Worm (Caenorhabditis elegans) whole organism, L4 larva: ENCODE results near the gene nasp-1.
A peak's percentile ranks its signal among the peaks of the same experiment; 100 is the strongest.

Source experiments
- F44E2.7 ChIP-seq: fragments of 200-800 bp; sonication (Bioruptor generic); IDR thresholded peaks from 2 replicates; pipeline ENCODE4 v2.1.2; 2022; ENCODE audit warnings: missing genetic modification characterization, missing compliant biosample characterization
- T20F7.1 ChIP-seq: fragments of 200-800 bp; sonication (Bioruptor generic); optimal IDR thresholded peaks from 2 replicates; lab custom pipeline; 2018; ENCODE audit warnings: mild to moderate bottlenecking, missing genetic modification characterization, missing compliant biosample characterization
- Y105C5A.15 ChIP-seq: fragments of 200-800 bp; sonication (Bioruptor generic); IDR thresholded peaks from 2 replicates; pipeline ENCODE4 v1.3.6; 2022; ENCODE audit warnings: missing genetic modification characterization, missing compliant biosample characterization
- Y48G9A.11 ChIP-seq: fragments of 200-800 bp; sonication (Bioruptor generic); IDR thresholded peaks from 2 replicates; pipeline ENCODE4 v1.3.6; 2022; ENCODE audit warnings: missing genetic modification reagents, missing genetic modification characterization, missing compliant biosample characterization
- Y5F2A.4 ChIP-seq: fragments of 200-800 bp; sonication (Bioruptor generic); optimal IDR thresholded peaks from 2 replicates; lab custom pipeline; 2018; ENCODE audit warnings: mild to moderate bottlenecking, missing genetic modification characterization, missing compliant biosample characterization
- Y75B8A.6 ChIP-seq: fragments of 200-800 bp; sonication (Bioruptor generic); IDR thresholded peaks from 2 replicates; pipeline ENCODE4 v1.3.6; 2022; ENCODE audit warnings: missing genetic modification reagents, missing genetic modification characterization, missing compliant biosample characterization
- ZK546.5 ChIP-seq, 2 experiments: sonication (generic microtip); optimal IDR thresholded peaks; 2 replicates each; lab custom pipeline; 2017; ENCODE audit warnings: missing biosample characterization in 2 of 2, missing genetic modification characterization in 2 of 2
- attf-4 ChIP-seq: sonication (generic microtip); optimal IDR thresholded peaks from 3 replicates; lab custom pipeline; 2017; ENCODE audit warnings: missing biosample characterization, missing genetic modification characterization
- ces-1 ChIP-seq: fragments of 150-350 bp; sonication (generic microtip); optimal IDR thresholded peaks from 4 replicates; lab custom pipeline; 2014; ENCODE audit warnings: missing biosample characterization, missing genetic modification reagents, missing genetic modification characterization
- daf-16 ChIP-seq, 3 experiments: sonication (generic microtip); optimal IDR thresholded peaks; 2 replicates each; lab custom pipeline; 2016 to 2017; ENCODE audit warnings: missing genetic modification characterization in 3 of 3, missing genetic modification reagents in 3 of 3, mild to moderate bottlenecking in 2 of 3, missing compliant biosample characterization in 2 of 3, missing biosample characterization in 1 of 3, moderate library complexity in 1 of 3
- daf-19 ChIP-seq: fragments of 200-800 bp; sonication (Bioruptor generic); conservative IDR thresholded peaks from 2 replicates; pipeline ENCODE4 v1.3.6; 2022; ENCODE audit warnings: missing genetic modification characterization, missing compliant biosample characterization
- dmd-6 ChIP-seq: fragments of 200-800 bp; sonication (Bioruptor generic); IDR thresholded peaks from 2 replicates; pipeline ENCODE4 v1.3.6; 2022; ENCODE audit warnings: missing genetic modification reagents, missing genetic modification characterization, missing compliant biosample characterization
- dpl-1 ChIP-seq: fragments of 150-350 bp; optimal IDR thresholded peaks from 2 replicates; lab custom pipeline; 2014; ENCODE audit warnings: missing biosample characterization, missing genetic modification reagents, missing genetic modification characterization
- fos-1 ChIP-seq: fragments of 150-350 bp; optimal IDR thresholded peaks from 2 replicates; lab custom pipeline; 2014; ENCODE audit warnings: missing biosample characterization, missing genetic modification characterization
- hlh-11 ChIP-seq: fragments of 200-800 bp; sonication (Bioruptor generic); optimal IDR thresholded peaks from 2 replicates; lab custom pipeline; 2018; ENCODE audit warnings: mild to moderate bottlenecking, missing genetic modification characterization, missing compliant biosample characterization
- hlh-30 ChIP-seq: sonication (generic microtip); optimal IDR thresholded peaks from 2 replicates; lab custom pipeline; 2017; ENCODE audit warnings: antibody characterized with exemption, mild to moderate bottlenecking, missing genetic modification characterization, missing compliant biosample characterization; ENCODE audit not compliant: insufficient read depth
- hmg-1.1 ChIP-seq: fragments of 200-800 bp; sonication (Bioruptor generic); IDR thresholded peaks from 2 replicates; pipeline ENCODE4 v1.3.6; 2022; ENCODE audit warnings: missing genetic modification reagents, missing genetic modification characterization, missing compliant biosample characterization
- lsy-2 ChIP-seq, 2 experiments: fragments of 150-350 bp in 1 of 2; sonication (generic microtip) in 1 of 2; optimal IDR thresholded peaks; 2 replicates each; lab custom pipeline; 2014 to 2017; ENCODE audit warnings: missing biosample characterization in 2 of 2, missing genetic modification characterization in 2 of 2
- madf-9 ChIP-seq: fragments of 200-800 bp; sonication (Bioruptor generic); conservative IDR thresholded peaks from 2 replicates; pipeline ENCODE4 v1.3.6; 2022; ENCODE audit warnings: missing genetic modification reagents, missing genetic modification characterization, missing compliant biosample characterization
- mdl-1 ChIP-seq, 2 experiments: fragments of 150-350 bp in 1 of 2; sonication (generic microtip) in 1 of 2; optimal IDR thresholded peaks; 2 replicates each; lab custom pipeline; 2014 to 2017; ENCODE audit warnings: missing biosample characterization in 2 of 2, missing genetic modification characterization in 2 of 2
- mes-2 ChIP-seq: sonication (generic microtip); optimal IDR thresholded peaks from 2 replicates; lab custom pipeline; 2016; ENCODE audit warnings: missing genotype, mild to moderate bottlenecking, missing genetic modification characterization, missing compliant biosample characterization; ENCODE audit not compliant: poor library complexity, severe bottlenecking
- mxl-2 ChIP-seq: fragments of 200-800 bp; sonication (Bioruptor generic); conservative IDR thresholded peaks from 2 replicates; pipeline ENCODE4 v1.3.6; 2022; ENCODE audit warnings: missing genetic modification reagents, missing genetic modification characterization, missing compliant biosample characterization
- nhr-10 ChIP-seq: fragments of 150-350 bp; optimal IDR thresholded peaks from 2 replicates; lab custom pipeline; 2014; ENCODE audit warnings: missing biosample characterization, missing genetic modification characterization
- nhr-11 ChIP-seq: fragments of 150-350 bp; optimal IDR thresholded peaks from 2 replicates; lab custom pipeline; 2014; ENCODE audit warnings: missing biosample characterization, missing genetic modification characterization
- nhr-237 ChIP-seq: sonication (generic microtip); optimal IDR thresholded peaks from 2 replicates; lab custom pipeline; 2017; ENCODE audit warnings: missing biosample characterization, missing genetic modification characterization
- nhr-25 ChIP-seq: sonication (generic microtip); optimal IDR thresholded peaks from 2 replicates; lab custom pipeline; 2017; ENCODE audit warnings: missing genetic modification characterization, mild to moderate bottlenecking, missing compliant biosample characterization, antibody characterized with exemption, moderate library complexity, borderline replicate concordance; ENCODE audit not compliant: insufficient read depth
- nhr-28 ChIP-seq: fragments of 150-350 bp; optimal IDR thresholded peaks from 2 replicates; lab custom pipeline; 2014; ENCODE audit warnings: missing biosample characterization, missing genetic modification characterization
- nhr-42 ChIP-seq: fragments of 200-800 bp; sonication (Bioruptor generic); IDR thresholded peaks from 2 replicates; pipeline ENCODE4 v1.3.6; 2022; ENCODE audit warnings: missing genetic modification characterization, missing compliant biosample characterization
- nhr-77 ChIP-seq: fragments of 150-350 bp; optimal IDR thresholded peaks from 2 replicates; lab custom pipeline; 2014; ENCODE audit warnings: missing biosample characterization, missing genetic modification characterization
- pqm-1 ChIP-seq: sonication (generic microtip); optimal IDR thresholded peaks from 2 replicates; lab custom pipeline; 2017; ENCODE audit warnings: missing biosample characterization, missing genetic modification characterization
- saeg-2 ChIP-seq: fragments of 200-800 bp; sonication (Bioruptor generic); IDR thresholded peaks from 2 replicates; pipeline ENCODE4 v1.3.6; 2022; ENCODE audit warnings: missing genetic modification reagents, missing genetic modification characterization, missing compliant biosample characterization
- set-16 ChIP-seq: fragments of 200-800 bp; sonication (Bioruptor generic); IDR thresholded peaks from 2 replicates; pipeline ENCODE4 v1.3.6; 2022; ENCODE audit warnings: missing genetic modification reagents, missing genetic modification characterization, missing compliant biosample characterization
- skn-1 ChIP-seq: fragments of 150-350 bp; optimal IDR thresholded peaks from 2 replicates; lab custom pipeline; 2014; ENCODE audit warnings: missing biosample characterization, missing genetic modification characterization
- snpc-4 ChIP-seq: fragments of 150-350 bp; optimal IDR thresholded peaks from 2 replicates; lab custom pipeline; 2014; ENCODE audit warnings: missing biosample characterization, missing genetic modification characterization
- unc-130 ChIP-seq: sonication (generic microtip); optimal IDR thresholded peaks from 2 replicates; lab custom pipeline; 2016; ENCODE audit warnings: missing genetic modification reagents, missing genetic modification characterization, missing compliant biosample characterization
- unc-62 ChIP-seq, 3 experiments: fragments of 150-350 bp in 1 of 3; sonication (generic microtip); optimal IDR thresholded peaks in 2 of 3; peaks in 1 of 3; 1 replicate in 1 of 3; 2 replicates in 2 of 3; lab custom pipeline; 2014 to 2017; ENCODE audit warnings: missing biosample characterization in 3 of 3, missing genetic modification characterization in 3 of 3, missing genetic modification reagents in 3 of 3, missing genotype in 1 of 3
- ztf-11 ChIP-seq: fragments of 150-350 bp; optimal IDR thresholded peaks from 2 replicates; lab custom pipeline; 2014; ENCODE audit warnings: missing biosample characterization, missing genetic modification characterization

nasp-1 gene

ce11 chrII:11105981-11106711 lies at the start of gene nasp-1:
Gene nasp-1 (plus strand): TSS chrII:11106612.
- TF ChIP-seq mxl-2 (GFP tag; lab: Robert Waterston, UW) (no peak), unc-130 (peak; percentile 18), attf-4 (tag; lab: Kevin White, UChicago) (no peak), snpc-4 (tag; lab: Kevin White, UChicago) (no peak), Y75B8A.6 (GFP tag; lab: Robert Waterston, UW) (no peak), daf-19 (no peak), mes-2 (tag; lab: Kevin White, UChicago) (peak; percentile 86), saeg-2 (no peak), madf-9 (no peak), ZK546.5 (tag; optimal IDR thresholded peaks at IDR 0.05; lab: Kevin White, UChicago) (no peak), hlh-11 (no peak), F44E2.7 (GFP tag; lab: Robert Waterston, UW) (no peak), fos-1 (tag; lab: Kevin White, UChicago) (no peak), skn-1 (tag; lab: Kevin White, UChicago) (no peak), mdl-1 (tag; optimal IDR thresholded peaks at IDR 0.05; lab: Kevin White, UChicago) (no peak), ztf-11 (tag; lab: Kevin White, UChicago) (no peak), T20F7.1 (GFP tag; lab: Kevin White, UChicago) (no peak), set-16 (GFP tag; lab: Robert Waterston, UW) (no peak), ces-1 (GFP tag; lab: Kevin White, UChicago) (no peak), nhr-42 (GFP tag; lab: Robert Waterston, UW) (no peak), dpl-1 (GFP tag; lab: Kevin White, UChicago) (peak; percentile 73), nhr-10 (tag; lab: Kevin White, UChicago) (no peak), Y48G9A.11 (GFP tag; lab: Robert Waterston, UW) (peak; percentile 25; the same call in 1 of the 2 replicates), daf-16 (GFP tag; optimal IDR thresholded peaks at IDR 0.05; lab: Kevin White, UChicago) (no peak), daf-16 (tag; optimal IDR thresholded peaks at IDR 0.05; lab: Kevin White, UChicago) (peak; percentile 28), Y5F2A.4 (no peak), dmd-6 (GFP tag; lab: Robert Waterston, UW) (no peak), lsy-2 (tag; optimal IDR thresholded peaks at IDR 0.05; lab: Kevin White, UChicago) (peak in 1 of 2 experiments; percentile 80), nhr-77 (no peak), pqm-1 (tag; lab: Kevin White, UChicago) (no peak), nhr-237 (tag; lab: Kevin White, UChicago) (no peak)
- TF ChIP-seq, all 104 proteins: peak for 6

- peak; percentile 61 for TF ChIP-seq nhr-28 (tag; lab: Kevin White, UChicago)
- peak; percentile 39 for TF ChIP-seq hlh-30 (tag; lab: Kevin White, UChicago)
- TF ChIP-seq nhr-25 (tag; lab: Kevin White, UChicago), result no peak
Observed at ce11 chrII:11057256-11057655, 49.2 kb upstream of the nasp-1 start.

ce11 chrII:11064191-11064695 lies 42.2 kb upstream of the nasp-1 start:
- TF ChIP-seq hmg-1.1 (GFP tag; lab: Robert Waterston, UW) (0 out of 2 replicates have a peak, but pooled peaks have one; percentile 14), Y105C5A.15 (no peak), nhr-11 (tag; lab: Kevin White, UChicago) (no peak), unc-62 (GFP tag; optimal IDR thresholded peaks at IDR 0.05 in 1 of 2; lab: Kevin White, UChicago) (peak in 1 of 2 experiments; percentile 96), unc-62 (tag; optimal IDR thresholded peaks at IDR 0.05; lab: Kevin White, UChicago) (no peak)
- TF ChIP-seq, all 104 proteins: peak for 2
